Fruit fly (Drosophila melanogaster): ENCODE data around the gene fz4.

Gene fz4

dm6 chrX:7109793-7110606 is at the start of gene fz4:
Gene fz4 (minus strand): TSS chrX:7110321.
- TF ChIP-seq fd85E (GFP tag; optimal IDR thresholded peaks at IDR 0.05) (no peak), CG34406 (GFP tag; optimal IDR thresholded peaks at IDR 0.05) (no peak), Eip93F (GFP tag; optimal IDR thresholded peaks at IDR 0.05) (no peak), CG4318 (GFP tag; optimal IDR thresholded peaks at IDR 0.05) (no peak), esn (GFP tag; optimal IDR thresholded peaks at IDR 0.05) (peak; percentile 27), CG11902 (GFP tag; optimal IDR thresholded peaks at IDR 0.05) (no peak), Smox (GFP tag; optimal IDR thresholded peaks at IDR 0.05) (no peak), Ets96B (tag; optimal IDR thresholded peaks at IDR 0.05) (no peak), CG8319 (GFP tag; optimal IDR thresholded peaks at IDR 0.05) (no peak), Sox102F (GFP tag; optimal IDR thresholded peaks at IDR 0.05) (no peak), CG11294 (GFP tag; IDR thresholded peaks at IDR 0.05) (no peak), Eip78C (GFP tag) (peak; percentile 42), CG6276 (GFP tag; optimal IDR thresholded peaks at IDR 0.05) (no peak), Eip75B (GFP tag; optimal IDR thresholded peaks at IDR 0.05) (no peak), ss (GFP tag; optimal IDR thresholded peaks at IDR 0.05) (peak; percentile 64 to 67), CG6854 (GFP tag; optimal IDR thresholded peaks at IDR 0.05) (peak; percentile 23), fkh (GFP tag; optimal IDR thresholded peaks at IDR 0.05) (peak; percentile 30), CG10669 (GFP tag; optimal IDR thresholded peaks at IDR 0.05) (no peak), svp (GFP tag) (peak; percentile 57), eg (GFP tag; IDR thresholded peaks at IDR 0.05) (peak; percentile 37; the same call in 1 of the 3 replicates), CG1621 (tag; optimal IDR thresholded peaks at IDR 0.05) (no peak), CG6792 (GFP tag; optimal IDR thresholded peaks at IDR 0.05) (no peak), Met (GFP tag; optimal IDR thresholded peaks at IDR 0.05) (no peak), CG3032 (tag; optimal IDR thresholded peaks at IDR 0.05) (no peak), pdm3 (GFP tag; optimal IDR thresholded peaks at IDR 0.05) (no peak), spab (GFP tag; optimal IDR thresholded peaks at IDR 0.05) (no peak), Blimp-1 (GFP tag; optimal IDR thresholded peaks at IDR 0.05) (no peak), Sox15 (GFP tag; optimal IDR thresholded peaks at IDR 0.05) (no peak), cyc (GFP tag; optimal IDR thresholded peaks at IDR 0.05) (no peak), topi (GFP tag; optimal IDR thresholded peaks at IDR 0.05) (no peak), CG8119 (GFP tag; IDR thresholded peaks at IDR 0.05) (no peak), Lpt (GFP tag; optimal IDR thresholded peaks at IDR 0.05) (peak; percentile 8), dsx (GFP tag; optimal IDR thresholded peaks at IDR 0.05; ENCODE audit: poor library complexity, severe bottlenecking) (no peak), dac (GFP tag; optimal IDR thresholded peaks at IDR 0.05) (no peak), CG3919 (GFP tag; optimal IDR thresholded peaks at IDR 0.05) (no peak), Hr4 (GFP tag; optimal IDR thresholded peaks at IDR 0.05) (no peak), CG6163 (GFP tag; IDR thresholded peaks at IDR 0.05) (peak; percentile 26), CG31627 (GFP tag; optimal IDR thresholded peaks at IDR 0.05) (no peak), Sox14 (GFP tag; optimal IDR thresholded peaks at IDR 0.05) (peak; percentile 30), vri (GFP tag; optimal IDR thresholded peaks at IDR 0.05) (no peak), CG6808 (GFP tag; optimal IDR thresholded peaks at IDR 0.05) (peak; percentile 19), CG9139 (GFP tag; optimal IDR thresholded peaks at IDR 0.05) (peak; percentile 9), Gug (GFP tag; IDR thresholded peaks at IDR 0.05) (no peak), CG11762 (GFP tag; optimal IDR thresholded peaks at IDR 0.05; ENCODE audit: insufficient read depth) (no peak), salr (GFP tag; optimal IDR thresholded peaks at IDR 0.05) (no peak), achi (GFP tag; optimal IDR thresholded peaks at IDR 0.05) (no peak), Ets21C (GFP tag; optimal IDR thresholded peaks at IDR 0.05) (no peak)

Measured in whole organism, prepupa.